Fruit fly (Drosophila melanogaster): ENCODE measurements around the gene CG33665.
"Not testable (repeated sequence)": the region's sequence is repeated elsewhere in the genome, so short reads cannot be mapped to it uniquely, and the experiment has no call there.

The CG33665 gene

dm6 chrX:6478749-6479148, at the start of gene CG33665:
Gene CG33665 (minus strand): TSS chrX:6478849.
- TF ChIP-seq CG9876 (GFP tag; optimal IDR thresholded peaks at IDR 0.05); eve (GFP tag; optimal IDR thresholded peaks at IDR 0.05); ssp (GFP tag; IDR thresholded peaks at IDR 0.05): not testable (repeated sequence)

DNA sequence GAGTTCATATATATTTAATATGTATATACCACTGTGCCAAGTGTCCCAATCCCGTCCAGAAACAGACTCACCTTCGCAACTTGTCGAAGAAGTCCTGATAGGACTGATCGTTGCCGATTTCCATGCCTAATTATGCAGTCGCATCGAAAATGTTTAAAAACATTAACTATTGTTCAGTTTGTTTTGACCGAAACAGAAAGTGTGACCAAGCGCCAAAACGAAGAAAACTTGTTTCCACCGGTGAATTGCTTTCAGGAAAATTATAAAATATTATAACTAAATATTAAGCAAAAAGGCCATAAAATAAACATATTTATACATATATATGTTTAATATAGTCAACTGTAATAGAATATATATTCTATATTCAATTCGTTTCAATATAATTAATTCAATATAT, 49.0 kb upstream of the CG33665 start, which contains the start of gene CG3342:
Gene CG3342, minus strand, starts transcription at position 209 of the 400 bp plus-strand sequence.
- TF ChIP-seq ap (GFP tag; IDR thresholded peaks at IDR 0.05), result no peak
- no peak for TF ChIP-seq unpg (GFP tag; optimal IDR thresholded peaks at IDR 0.05)
- no peak for TF ChIP-seq MTF-1 (GFP tag; optimal IDR thresholded peaks at IDR 0.05; ENCODE audit: borderline replicate concordance)
- TF ChIP-seq tll (GFP tag; optimal IDR thresholded peaks at IDR 0.05), result no peak
- peak; percentile 52 for TF ChIP-seq MBD-R2 (GFP tag; IDR thresholded peaks at IDR 0.05)
- TF ChIP-seq CG8944 (GFP tag; optimal IDR thresholded peaks at IDR 0.05), result no peak
- no peak for TF ChIP-seq CG15696 (tag; optimal IDR thresholded peaks at IDR 0.05)
- TF ChIP-seq cwo (GFP tag; optimal IDR thresholded peaks at IDR 0.05), result no peak
- peak; percentile 73 for TF ChIP-seq CG14441 (GFP tag; IDR thresholded peaks at IDR 0.05)
- TF ChIP-seq CG12769 (tag; optimal IDR thresholded peaks at IDR 0.05), result no peak
- TF ChIP-seq Asciz (GFP tag; optimal IDR thresholded peaks at IDR 0.05), result no peak
- peak; percentile 4 for TF ChIP-seq pzg (GFP tag; optimal IDR thresholded peaks at IDR 0.05)
- TF ChIP-seq CG11504 (tag; optimal IDR thresholded peaks at IDR 0.05), result peak; percentile 8
- no peak for TF ChIP-seq Chrac-16 (GFP tag; optimal IDR thresholded peaks at IDR 0.05)
- no peak for TF ChIP-seq klu (GFP tag; IDR thresholded peaks at IDR 0.05)
- no peak for TF ChIP-seq CG34376 (GFP tag; optimal IDR thresholded peaks at IDR 0.05)
- TF ChIP-seq gce (GFP tag; IDR thresholded peaks at IDR 0.05), result no peak
- no peak for TF ChIP-seq CG4404 (GFP tag; IDR thresholded peaks at IDR 0.05)
- TF ChIP-seq Mrtf (GFP tag; IDR thresholded peaks at IDR 0.05), result no peak
- no peak for TF ChIP-seq jing (GFP tag; optimal IDR thresholded peaks at IDR 0.05)
- TF ChIP-seq CG6689 (GFP tag; IDR thresholded peaks at IDR 0.05), result no peak
- peak; percentile 46; the same call in 2 of the 3 replicates for TF ChIP-seq row (GFP tag; IDR thresholded peaks at IDR 0.05)
- TF ChIP-seq CG14710 (tag; optimal IDR thresholded peaks at IDR 0.05), result peak; percentile 41
- no peak for TF ChIP-seq fd102C (GFP tag; optimal IDR thresholded peaks at IDR 0.05)
- TF ChIP-seq CG32772 (GFP tag; IDR thresholded peaks at IDR 0.05), result no peak
- peak; percentile 5 for TF ChIP-seq MESR4 (GFP tag; optimal IDR thresholded peaks at IDR 0.05)
- peak; percentile 47 for TF ChIP-seq CG30020 (tag; optimal IDR thresholded peaks at IDR 0.05)
- TF ChIP-seq Meics (GFP tag; optimal IDR thresholded peaks at IDR 0.05), result no peak
- TF ChIP-seq twi (tag; optimal IDR thresholded peaks at IDR 0.05), result no peak
- TF ChIP-seq sr (GFP tag; IDR thresholded peaks at IDR 0.05), result no peak
- TF ChIP-seq BEAF-32 (GFP tag; optimal IDR thresholded peaks at IDR 0.05), result no peak
- no peak for TF ChIP-seq CG12391 (tag; optimal IDR thresholded peaks at IDR 0.05)
- TF ChIP-seq CG4617 (GFP tag; optimal IDR thresholded peaks at IDR 0.05; ENCODE audit: borderline replicate concordance), result peak; percentile 6
- no peak for TF ChIP-seq CG7963 (GFP tag; IDR thresholded peaks at IDR 0.05; ENCODE audit: partially characterized antibody)
- no peak for TF ChIP-seq CG33557 (GFP tag; optimal IDR thresholded peaks at IDR 0.05)
- no peak for TF ChIP-seq Ravus (GFP tag; IDR thresholded peaks at IDR 0.05)
- TF ChIP-seq GATAe (GFP tag; conservative IDR thresholded peaks at IDR 0.05), result no peak
- TF ChIP-seq Bteb2 (GFP tag; optimal IDR thresholded peaks at IDR 0.05), result no peak
- no peak for TF ChIP-seq onecut (GFP tag; IDR thresholded peaks at IDR 0.05)
- no peak for TF ChIP-seq ken (GFP tag; IDR thresholded peaks at IDR 0.05)
- peak; percentile 57 for TF ChIP-seq ssp (GFP tag; IDR thresholded peaks at IDR 0.05)
- TF ChIP-seq CG42726 (GFP tag; IDR thresholded peaks at IDR 0.05; ENCODE audit: partially characterized antibody), result no peak
- no peak for TF ChIP-seq CG12236 (GFP tag; optimal IDR thresholded peaks at IDR 0.05)
- no peak for TF ChIP-seq sqz (GFP tag; optimal IDR thresholded peaks at IDR 0.05)
- no peak for TF ChIP-seq shn (GFP tag; optimal IDR thresholded peaks at IDR 0.05)
- peak; percentile 71; the same call in 2 of the 3 replicates for TF ChIP-seq CG7357 (GFP tag; IDR thresholded peaks at IDR 0.05)
- TF ChIP-seq rib (GFP tag; IDR thresholded peaks at IDR 0.05), result no peak

Data from whole organism, embryonic.